Worm (Caenorhabditis elegans): Measurements from ENCODE around the gene C01G12.16.

DNA sequence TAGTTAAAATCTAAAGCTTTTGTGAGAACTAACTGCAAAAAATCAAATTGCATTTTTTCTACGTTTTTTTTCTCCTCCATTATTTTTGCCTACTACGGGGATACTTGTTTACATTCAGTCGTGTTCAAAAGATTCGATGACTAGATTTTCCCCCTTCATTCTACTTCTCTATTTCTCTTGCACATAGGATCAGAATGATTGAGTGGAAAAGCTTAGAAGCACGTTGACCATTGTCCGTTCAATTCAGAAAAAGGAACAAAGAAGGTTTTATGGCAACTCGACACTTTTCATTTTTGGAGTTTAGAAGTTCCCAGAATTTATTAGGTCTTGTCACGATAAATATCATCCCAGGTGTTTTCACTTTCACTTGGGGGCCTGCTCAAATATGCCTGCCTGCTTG is 23.9 kb upstream of the C01G12.16 start:
- TF ChIP-seq cnd-1 (tag; optimal IDR thresholded peaks at IDR 0.05) (no peak), mab-5 (tag; optimal IDR thresholded peaks at IDR 0.05) (no peak), nhr-12 (tag; optimal IDR thresholded peaks at IDR 0.05) (no peak), unc-39 (tag; optimal IDR thresholded peaks at IDR 0.05) (no peak), ces-1 (GFP tag; optimal IDR thresholded peaks at IDR 0.05) (no peak), ztf-11 (tag; optimal IDR thresholded peaks at IDR 0.05) (no peak), snpc-4 (tag; optimal IDR thresholded peaks at IDR 0.05) (no peak), unc-120 (tag; optimal IDR thresholded peaks at IDR 0.05; ENCODE audit: poor library complexity, severe bottlenecking) (no peak)

All from whole organism, mixed stage, embryonic.